Fruit fly (Drosophila melanogaster) whole organism, pupa: ENCODE results near the gene Prp18.

ENCODE experiments used
- CG10348 ChIP-seq: fragments of 200-800 bp; sonication (Bioruptor generic); IDR thresholded peaks from 2 replicates; pipeline ENCODE4 v1.3.6; 2022; ENCODE audit warnings: missing biosample characterization, missing genetic modification characterization
- CG12605 ChIP-seq: fragments of 200-800 bp; sonication (Bioruptor generic); IDR thresholded peaks from 2 replicates; pipeline ENCODE4 v1.3.6; 2022; ENCODE audit warnings: missing biosample characterization, missing genetic modification characterization
- CG13204 ChIP-seq: fragments of 200-800 bp; sonication (Bioruptor generic); optimal IDR thresholded peaks from 2 replicates; lab custom pipeline; 2018; ENCODE audit warnings: missing biosample characterization, mild to moderate bottlenecking, missing genetic modification characterization, moderate library complexity
- CG14655 ChIP-seq: fragments of 200-800 bp; sonication (Bioruptor generic); optimal IDR thresholded peaks from 3 replicates; lab custom pipeline; 2017; ENCODE audit warnings: mild to moderate bottlenecking, missing biosample characterization, missing genetic modification reagents, missing genetic modification characterization
- CG15710 ChIP-seq: fragments of 200-800 bp; sonication (Bioruptor generic); optimal IDR thresholded peaks from 2 replicates; lab custom pipeline; 2018; ENCODE audit warnings: missing biosample characterization, mild to moderate bottlenecking, missing genetic modification characterization, moderate library complexity
- CG17806 ChIP-seq: fragments of 200-800 bp; sonication (Bioruptor generic); optimal IDR thresholded peaks from 2 replicates; lab custom pipeline; 2018; ENCODE audit warnings: missing biosample characterization, mild to moderate bottlenecking, missing genetic modification characterization, moderate library complexity
- CG32121 ChIP-seq: fragments of 200-800 bp; sonication (Bioruptor generic); IDR thresholded peaks from 2 replicates; pipeline ENCODE4 v1.3.6; 2022; ENCODE audit warnings: missing biosample characterization, missing genetic modification characterization
- CG34367 ChIP-seq: fragments of 200-800 bp; sonication (Bioruptor generic); optimal IDR thresholded peaks from 2 replicates; lab custom pipeline; 2018; ENCODE audit warnings: missing biosample characterization, mild to moderate bottlenecking, missing genetic modification characterization
- CG4496 ChIP-seq: fragments of 200-800 bp; sonication (Bioruptor generic); IDR thresholded peaks from 3 replicates; pipeline ENCODE4 v1.3.6; 2022; ENCODE audit warnings: missing biosample characterization, missing genetic modification characterization
- CG8159 ChIP-seq: fragments of 200-800 bp; sonication (Bioruptor generic); optimal IDR thresholded peaks from 3 replicates; lab custom pipeline; 2018; ENCODE audit warnings: missing biosample characterization, mild to moderate bottlenecking, missing genetic modification characterization, moderate library complexity
- CG8301 ChIP-seq: fragments of 200-800 bp; sonication (Bioruptor generic); optimal IDR thresholded peaks from 2 replicates; lab custom pipeline; 2018; ENCODE audit warnings: missing biosample characterization, mild to moderate bottlenecking, missing genetic modification characterization
- CG9948 ChIP-seq: fragments of 200-800 bp; sonication (Bioruptor generic); optimal IDR thresholded peaks from 2 replicates; lab custom pipeline; 2018; ENCODE audit warnings: missing biosample characterization, mild to moderate bottlenecking, missing genetic modification characterization, moderate library complexity
- D1 ChIP-seq: fragments of 200-800 bp; sonication (Bioruptor generic); optimal IDR thresholded peaks from 2 replicates; lab custom pipeline; 2018; ENCODE audit warnings: missing biosample characterization, mild to moderate bottlenecking, missing genetic modification characterization, moderate library complexity
- EcR ChIP-seq: fragments of 200-800 bp; sonication (Bioruptor generic); optimal IDR thresholded peaks from 3 replicates; lab custom pipeline; 2019; ENCODE audit warnings: missing biosample characterization, missing genetic modification characterization, mild to moderate bottlenecking, moderate library complexity, missing genetic modification reagents
- Ets98B ChIP-seq: fragments of 200-800 bp; sonication (Bioruptor generic); IDR thresholded peaks from 2 replicates; pipeline ENCODE4 v1.3.6; 2022; ENCODE audit warnings: missing biosample characterization, missing genetic modification characterization
- Pif1A ChIP-seq: fragments of 200-800 bp; sonication (Bioruptor generic); optimal IDR thresholded peaks from 3 replicates; lab custom pipeline; 2016; ENCODE audit warnings: missing biosample characterization, missing genetic modification characterization
- Pif1B ChIP-seq: fragments of 200-800 bp; sonication (Bioruptor generic); optimal IDR thresholded peaks from 3 replicates; lab custom pipeline; 2016; ENCODE audit warnings: missing biosample characterization, missing genetic modification characterization
- Snoo ChIP-seq: fragments of 200-800 bp; sonication (Bioruptor generic); optimal IDR thresholded peaks from 3 replicates; lab custom pipeline; 2017; ENCODE audit warnings: missing biosample characterization, mild to moderate bottlenecking, missing genetic modification characterization, inconsistent platforms
- fd96Ca ChIP-seq: fragments of 200-800 bp; sonication (Bioruptor generic); IDR thresholded peaks from 3 replicates; pipeline ENCODE4 v1.3.6; 2022; ENCODE audit warnings: missing biosample characterization, missing genetic modification characterization
- gl ChIP-seq: fragments of 200-800 bp; sonication (Bioruptor generic); optimal IDR thresholded peaks from 2 replicates; lab custom pipeline; 2018; ENCODE audit warnings: missing biosample characterization, mild to moderate bottlenecking, missing genetic modification characterization
- rn ChIP-seq: fragments of 200-800 bp; sonication (Bioruptor generic); IDR thresholded peaks from 2 replicates; pipeline ENCODE4 v1.3.6; 2022; ENCODE audit warnings: missing biosample characterization, missing genetic modification characterization

The Prp18 gene

dm6 chr3R:19066965-19067614 is 36.0 kb upstream of the Prp18 start:
- TF ChIP-seq CG34367 (tag; lab: Kevin White, UChicago) (no peak), EcR (GFP tag; lab: Kevin White, UChicago) (peak; percentile 93), Pif1A (no peak), CG8301 (tag; lab: Kevin White, UChicago) (no peak), Snoo (tag; lab: Kevin White, UChicago) (no peak)

dm6 chr3R:19065474-19065873 is 34.4 kb upstream of the Prp18 start:
- no peak for TF ChIP-seq rn (GFP tag; lab: Robert Waterston, UW)
- TF ChIP-seq CG4496 (GFP tag; lab: Robert Waterston, UW) = no peak
- no peak for TF ChIP-seq fd96Ca (GFP tag; lab: Robert Waterston, UW)
- TF ChIP-seq CG14655 (GFP tag; lab: Kevin White, UChicago) = no peak
- no peak for TF ChIP-seq CG17806 (tag; lab: Kevin White, UChicago)
- no peak for TF ChIP-seq CG10348
- TF ChIP-seq CG9948 (tag; lab: Kevin White, UChicago) = no peak
- no peak for TF ChIP-seq CG12605 (GFP tag; lab: Robert Waterston, UW)
- no peak for TF ChIP-seq Pif1A
- no peak for TF ChIP-seq EcR (GFP tag; lab: Kevin White, UChicago)
- no peak for TF ChIP-seq CG8159 (tag; lab: Kevin White, UChicago)
- TF ChIP-seq gl = no peak
- no peak for TF ChIP-seq CG13204
- no peak for TF ChIP-seq Ets98B (GFP tag; lab: Robert Waterston, UW)
- no peak for TF ChIP-seq CG34367 (tag; lab: Kevin White, UChicago)

dm6 chr3R:19064037-19064664 is 33.1 kb upstream of the Prp18 start:
- TF ChIP-seq CG4496 (GFP tag; lab: Robert Waterston, UW) (peak; percentile 40; the same call in 1 of the 3 replicates), EcR (GFP tag; lab: Kevin White, UChicago) (no peak), rn (GFP tag; lab: Robert Waterston, UW) (no peak), CG9948 (tag; lab: Kevin White, UChicago) (no peak), Pif1A (no peak), CG12605 (GFP tag; lab: Robert Waterston, UW) (no peak), D1 (no peak), Snoo (tag; lab: Kevin White, UChicago) (peak; percentile 67), Pif1B (GFP tag; lab: Kevin White, UChicago) (peak; percentile 35), Ets98B (GFP tag; lab: Robert Waterston, UW) (peak; percentile 15; the same call in 1 of the 2 replicates)

dm6 chr3R:19062549-19062948 is 31.5 kb upstream of the Prp18 start:
- no peak for TF ChIP-seq rn (GFP tag; lab: Robert Waterston, UW)
- no peak for TF ChIP-seq CG14655 (GFP tag; lab: Kevin White, UChicago)
- no peak for TF ChIP-seq CG13204
- no peak for TF ChIP-seq Pif1A

- TF ChIP-seq gl (peak; percentile 13), CG12605 (GFP tag; lab: Robert Waterston, UW) (no peak), Ets98B (GFP tag; lab: Robert Waterston, UW) (no peak), EcR (GFP tag; lab: Kevin White, UChicago) (peak; percentile 60), CG8301 (tag; lab: Kevin White, UChicago) (no peak), CG13204 (no peak), fd96Ca (GFP tag; lab: Robert Waterston, UW) (no peak), CG17806 (tag; lab: Kevin White, UChicago) (no peak), Pif1A (no peak), CG14655 (GFP tag; lab: Kevin White, UChicago) (no peak), CG4496 (GFP tag; lab: Robert Waterston, UW) (no peak)
Observed at dm6 chr3R:19060173-19060572, 29.1 kb upstream of the Prp18 start.

- TF ChIP-seq CG4496 (GFP tag; lab: Robert Waterston, UW) (peak; percentile 32; the same call in 1 of the 3 replicates), fd96Ca (GFP tag; lab: Robert Waterston, UW) (no peak), CG13204 (peak; percentile 4)
Observed at dm6 chr3R:19059285-19059684, 28.2 kb upstream of the Prp18 start.

- peak; percentile 55 for TF ChIP-seq CG8159 (tag; lab: Kevin White, UChicago)
- no peak for TF ChIP-seq EcR (GFP tag; lab: Kevin White, UChicago)
- TF ChIP-seq CG13204 = no peak
- TF ChIP-seq CG8301 (tag; lab: Kevin White, UChicago) = peak; percentile 23
- TF ChIP-seq rn (GFP tag; lab: Robert Waterston, UW) = no peak
- no peak for TF ChIP-seq Ets98B (GFP tag; lab: Robert Waterston, UW)
- TF ChIP-seq CG4496 (GFP tag; lab: Robert Waterston, UW) = no peak
- TF ChIP-seq CG32121 (GFP tag; lab: Robert Waterston, UW) = no peak
- no peak for TF ChIP-seq Snoo (tag; lab: Kevin White, UChicago)
- no peak for TF ChIP-seq fd96Ca (GFP tag; lab: Robert Waterston, UW)
- no peak for TF ChIP-seq D1
- no peak for TF ChIP-seq CG34367 (tag; lab: Kevin White, UChicago)
- TF ChIP-seq CG17806 (tag; lab: Kevin White, UChicago) = peak; percentile 39
- no peak for TF ChIP-seq Pif1A
- peak; percentile 0 for TF ChIP-seq CG14655 (GFP tag; lab: Kevin White, UChicago)
- peak; percentile 22 for TF ChIP-seq CG9948 (tag; lab: Kevin White, UChicago)
- peak; percentile 16 for TF ChIP-seq CG15710
- no peak for TF ChIP-seq CG12605 (GFP tag; lab: Robert Waterston, UW)
- TF ChIP-seq CG10348 = no peak
Observed at dm6 chr3R:19058384-19058783, 27.3 kb upstream of the Prp18 start.
